Worm (Caenorhabditis elegans): ENCODE measurements around the gene F52D10.4.

The F52D10.4 gene

DNA sequence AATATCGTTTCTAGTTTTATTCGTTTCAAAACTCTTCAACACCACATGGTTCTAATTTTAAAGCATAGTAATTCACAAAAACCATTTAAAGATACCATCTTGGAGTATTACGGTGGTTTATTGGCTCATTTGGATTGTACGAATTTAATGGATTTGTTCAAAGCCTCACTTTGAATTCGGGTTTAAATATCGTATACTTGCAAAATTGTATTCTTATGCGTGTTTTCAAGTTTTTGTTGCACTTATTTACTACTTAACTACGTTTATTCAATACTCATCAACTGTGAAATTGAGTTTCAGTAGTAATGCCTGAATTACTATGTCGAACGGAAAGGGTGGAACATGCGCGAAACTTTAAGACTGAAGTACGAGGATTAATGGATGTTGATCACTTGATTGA is 31.9 kb upstream of the F52D10.4 start, which contains the start of gene abts-2:
Gene abts-2, plus strand, starts transcription at position 301 of the 400 bp plus-strand sequence.
- TF ChIP-seq nfya-1 (tag; optimal IDR thresholded peaks at IDR 0.05; ENCODE audit: insufficient read depth) (no peak), egl-5 (tag; optimal IDR thresholded peaks at IDR 0.05) (no peak), elt-3 (tag; optimal IDR thresholded peaks at IDR 0.05) (no peak), lin-15B (tag; optimal IDR thresholded peaks at IDR 0.05) (no peak), ztf-11 (tag; optimal IDR thresholded peaks at IDR 0.05) (no peak), ceh-28 (tag; optimal IDR thresholded peaks at IDR 0.05) (no peak), nhr-237 (tag; optimal IDR thresholded peaks at IDR 0.05) (no peak), nhr-23 (tag; optimal IDR thresholded peaks at IDR 0.05) (no peak), eor-1 (tag; optimal IDR thresholded peaks at IDR 0.05) (no peak), aly-2 (tag; optimal IDR thresholded peaks at IDR 0.05) (no peak), unc-39 (tag; optimal IDR thresholded peaks at IDR 0.05) (no peak), pha-4 (tag; optimal IDR thresholded peaks at IDR 0.05) (no peak), lsy-12 (tag; optimal IDR thresholded peaks at IDR 0.05) (no peak), nhr-28 (tag; optimal IDR thresholded peaks at IDR 0.05) (no peak), lin-39 (tag; optimal IDR thresholded peaks at IDR 0.05) (no peak), nhr-12 (tag; optimal IDR thresholded peaks at IDR 0.05) (no peak), unc-62 (GFP tag; optimal IDR thresholded peaks at IDR 0.05) (no peak)

DNA sequence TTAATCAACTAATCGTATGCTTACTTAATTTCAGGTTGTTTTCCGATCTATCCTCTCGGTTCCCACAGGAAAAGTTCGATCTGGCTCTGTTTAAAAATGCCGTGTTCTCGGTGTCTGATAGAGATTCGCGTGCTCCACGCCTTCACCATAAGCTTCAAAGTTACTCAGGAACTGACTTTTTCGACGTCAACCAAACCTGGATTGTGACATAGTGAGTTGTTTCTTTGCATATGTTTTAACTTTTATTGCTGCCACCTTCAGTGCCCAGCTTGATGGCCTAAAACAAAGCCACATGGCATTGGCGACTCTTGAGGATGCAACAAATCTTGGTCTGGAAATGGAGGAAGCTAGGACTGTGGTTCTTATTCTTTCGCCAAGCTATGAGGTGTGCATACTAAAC is 31.4 kb upstream of the F52D10.4 start:
- no peak for TF ChIP-seq ceh-82 (tag; optimal IDR thresholded peaks at IDR 0.05)
- no peak for TF ChIP-seq ZK546.5 (tag; optimal IDR thresholded peaks at IDR 0.05)
- no peak for TF ChIP-seq unc-62 (GFP tag; optimal IDR thresholded peaks at IDR 0.05)
- no peak for TF ChIP-seq ztf-11 (tag; optimal IDR thresholded peaks at IDR 0.05)
- no peak for TF ChIP-seq nhr-25 (tag; optimal IDR thresholded peaks at IDR 0.05)
- TF ChIP-seq nhr-67 (tag; optimal IDR thresholded peaks at IDR 0.05), result no peak
- TF ChIP-seq fkh-2 (tag; optimal IDR thresholded peaks at IDR 0.05), result no peak
- no peak for TF ChIP-seq nhr-77 (tag; optimal IDR thresholded peaks at IDR 0.05)
- TF ChIP-seq nfya-1 (tag; optimal IDR thresholded peaks at IDR 0.05; ENCODE audit: insufficient read depth), result no peak
- no peak for TF ChIP-seq daf-12 (tag; optimal IDR thresholded peaks at IDR 0.05)
- TF ChIP-seq eor-1 (tag; optimal IDR thresholded peaks at IDR 0.05), result no peak
- no peak for TF ChIP-seq zag-1 (tag; optimal IDR thresholded peaks at IDR 0.05)
- TF ChIP-seq R02D3.7 (tag; optimal IDR thresholded peaks at IDR 0.05), result no peak
- TF ChIP-seq nhr-23 (tag; optimal IDR thresholded peaks at IDR 0.05), result no peak
- no peak for TF ChIP-seq nhr-237 (tag; optimal IDR thresholded peaks at IDR 0.05)
- no peak for TF ChIP-seq pqm-1 (tag; optimal IDR thresholded peaks at IDR 0.05)
- TF ChIP-seq jun-1 (tag; optimal IDR thresholded peaks at IDR 0.05), result no peak
- TF ChIP-seq ceh-9 (tag; optimal IDR thresholded peaks at IDR 0.05), result no peak

- TF ChIP-seq pqm-1 (tag; optimal IDR thresholded peaks at IDR 0.05), result no peak
- no peak for TF ChIP-seq egl-27 (tag; optimal IDR thresholded peaks at IDR 0.05)
Measured at ce11 chrX:11590545-11590944, 26.7 kb upstream of the F52D10.4 start.

DNA sequence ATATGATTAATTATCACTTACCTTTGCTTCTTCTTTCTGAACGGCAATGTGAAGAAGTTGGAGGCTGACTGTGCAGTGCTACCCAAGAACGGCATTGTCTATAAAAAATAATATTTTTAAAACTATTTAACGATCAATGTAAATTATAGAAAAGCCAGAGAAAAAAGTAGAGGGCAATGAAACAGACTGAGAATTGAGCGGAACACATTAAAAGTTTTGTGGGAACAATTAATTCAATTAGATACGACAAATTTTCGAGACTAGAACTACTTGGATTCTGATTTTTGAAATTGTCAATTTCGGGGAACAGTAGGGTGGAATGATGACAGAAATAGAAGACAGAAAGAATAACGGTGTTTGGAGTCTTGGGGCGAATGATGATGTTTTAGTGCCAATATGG is 25.6 kb upstream of the F52D10.4 start, which contains the start of gene F52D10.2:
Gene F52D10.2, minus strand, starts transcription at position 101 of the 400 bp plus-strand sequence.
- no peak for TF ChIP-seq lsy-12 (tag; optimal IDR thresholded peaks at IDR 0.05)
- TF ChIP-seq nfya-1 (tag; optimal IDR thresholded peaks at IDR 0.05; ENCODE audit: insufficient read depth), result no peak
- no peak for TF ChIP-seq nhr-12 (tag; optimal IDR thresholded peaks at IDR 0.05)
- no peak for TF ChIP-seq ZK546.5 (tag; optimal IDR thresholded peaks at IDR 0.05)
- no peak for TF ChIP-seq nhr-76 (tag; optimal IDR thresholded peaks at IDR 0.05)
- TF ChIP-seq elt-2 (tag; optimal IDR thresholded peaks at IDR 0.05), result no peak
- TF ChIP-seq snpc-4 (tag; optimal IDR thresholded peaks at IDR 0.05), result no peak
- TF ChIP-seq egl-27 (tag; optimal IDR thresholded peaks at IDR 0.05), result no peak
- TF ChIP-seq hmg-11 (tag; optimal IDR thresholded peaks at IDR 0.05), result no peak
- no peak for TF ChIP-seq nhr-237 (tag; optimal IDR thresholded peaks at IDR 0.05)
- no peak for TF ChIP-seq mdl-1 (tag; optimal IDR thresholded peaks at IDR 0.05)
- no peak for TF ChIP-seq pqm-1 (tag; optimal IDR thresholded peaks at IDR 0.05)
- no peak for TF ChIP-seq nhr-25 (tag; optimal IDR thresholded peaks at IDR 0.05)
- TF ChIP-seq jun-1 (tag; optimal IDR thresholded peaks at IDR 0.05), result no peak
- TF ChIP-seq ceh-16 (tag; optimal IDR thresholded peaks at IDR 0.05), result no peak
- TF ChIP-seq zag-1 (tag; optimal IDR thresholded peaks at IDR 0.05), result no peak
- no peak for TF ChIP-seq ama-1 (optimal IDR thresholded peaks at IDR 0.05)
- TF ChIP-seq fkh-2 (tag; optimal IDR thresholded peaks at IDR 0.05), result no peak
- TF ChIP-seq nhr-11 (tag; optimal IDR thresholded peaks at IDR 0.05), result no peak
- no peak for TF ChIP-seq fkh-10 (GFP tag; optimal IDR thresholded peaks at IDR 0.05)

Data from whole organism, L3 larva.